Worm (Caenorhabditis elegans) whole organism, mixed stage, embryonic: ENCODE data around the gene ugt-65.

Experiments used
- M03D4.4 ChIP-seq: sonication (generic microtip); optimal IDR thresholded peaks from 2 replicates; lab custom pipeline; 2017; ENCODE audit warnings: mild to moderate bottlenecking, missing genetic modification characterization, missing compliant biosample characterization
- blmp-1 ChIP-seq: fragments of 150-350 bp; optimal IDR thresholded peaks from 2 replicates; lab custom pipeline; 2014; ENCODE audit warnings: missing biosample characterization, missing genetic modification characterization
- ceh-39 ChIP-seq: fragments of 150-350 bp; optimal IDR thresholded peaks from 2 replicates; lab custom pipeline; 2014; ENCODE audit warnings: missing biosample characterization, missing genetic modification characterization
- ceh-43 ChIP-seq: fragments of 200-800 bp; sonication (Bioruptor generic); optimal IDR thresholded peaks from 2 replicates; lab custom pipeline; 2018; ENCODE audit warnings: mild to moderate bottlenecking, missing genetic modification characterization, moderate library complexity, missing compliant biosample characterization
- ceh-83 ChIP-seq: fragments of 200-800 bp; sonication (Bioruptor generic); optimal IDR thresholded peaks from 2 replicates; lab custom pipeline; 2018; ENCODE audit warnings: mild to moderate bottlenecking, missing genetic modification characterization, missing compliant biosample characterization
- ces-1 ChIP-seq: fragments of 150-350 bp; optimal IDR thresholded peaks from 2 replicates; lab custom pipeline; 2014; ENCODE audit warnings: missing biosample characterization, missing genetic modification reagents, missing genetic modification characterization
- cnd-1 ChIP-seq: fragments of 200-800 bp; sonication (Bioruptor generic); optimal IDR thresholded peaks from 2 replicates; lab custom pipeline; 2018; ENCODE audit warnings: mild to moderate bottlenecking, missing genetic modification characterization, missing compliant biosample characterization
- drap-1 ChIP-seq: fragments of 200-800 bp; sonication (Bioruptor generic); optimal IDR thresholded peaks from 3 replicates; lab custom pipeline; 2018; ENCODE audit warnings: mild to moderate bottlenecking, missing genetic modification characterization, missing compliant biosample characterization
- elt-1 ChIP-seq: sonication (generic microtip); optimal IDR thresholded peaks from 2 replicates; lab custom pipeline; 2017; ENCODE audit warnings: missing genetic modification characterization, mild to moderate bottlenecking, missing compliant biosample characterization, antibody characterized with exemption, moderate library complexity, borderline replicate concordance; ENCODE audit not compliant: insufficient read depth
- elt-3 ChIP-seq: fragments of 150-350 bp; optimal IDR thresholded peaks from 2 replicates; lab custom pipeline; 2014; ENCODE audit warnings: missing biosample characterization, missing genetic modification characterization
- flh-1 ChIP-seq: fragments of 200-800 bp; sonication (Bioruptor generic); optimal IDR thresholded peaks from 2 replicates; lab custom pipeline; 2018; ENCODE audit warnings: mild to moderate bottlenecking, missing genetic modification characterization, moderate library complexity, missing compliant biosample characterization
- ham-2 ChIP-seq: fragments of 200-800 bp; sonication (Bioruptor generic); optimal IDR thresholded peaks from 2 replicates; lab custom pipeline; 2018; ENCODE audit warnings: mild to moderate bottlenecking, missing genetic modification characterization, missing compliant biosample characterization
- hlh-1 ChIP-seq: fragments of 150-350 bp; optimal IDR thresholded peaks from 2 replicates; lab custom pipeline; 2014; ENCODE audit warnings: missing biosample characterization, missing genetic modification reagents, missing genetic modification characterization
- lin-13 ChIP-seq: fragments of 150-350 bp; optimal IDR thresholded peaks from 2 replicates; lab custom pipeline; 2014; ENCODE audit warnings: missing biosample characterization, missing genetic modification characterization
- lin-32 ChIP-seq: fragments of 200-800 bp; sonication (Bioruptor generic); optimal IDR thresholded peaks from 2 replicates; lab custom pipeline; 2018; ENCODE audit warnings: mild to moderate bottlenecking, missing genetic modification characterization, missing compliant biosample characterization
- lsy-2 ChIP-seq: fragments of 150-350 bp; optimal IDR thresholded peaks from 2 replicates; lab custom pipeline; 2014; ENCODE audit warnings: missing biosample characterization, missing genetic modification characterization
- mep-1 ChIP-seq: fragments of 150-350 bp; optimal IDR thresholded peaks from 2 replicates; lab custom pipeline; 2017; ENCODE audit warnings: missing biosample characterization, missing genetic modification reagents, missing genetic modification characterization, inconsistent platforms
- mls-2 ChIP-seq: sonication (generic microtip); optimal IDR thresholded peaks from 2 replicates; lab custom pipeline; 2016; ENCODE audit warnings: mild to moderate bottlenecking, missing genetic modification characterization, moderate library complexity, missing compliant biosample characterization
- nhr-12 ChIP-seq: fragments of 150-350 bp; optimal IDR thresholded peaks from 2 replicates; lab custom pipeline; 2014; ENCODE audit warnings: missing biosample characterization, missing genetic modification characterization
- nhr-2 ChIP-seq: fragments of 150-350 bp; optimal IDR thresholded peaks from 2 replicates; lab custom pipeline; 2014; ENCODE audit warnings: missing biosample characterization, missing genetic modification characterization
- nhr-237 ChIP-seq: fragments of 150-350 bp; optimal IDR thresholded peaks from 2 replicates; lab custom pipeline; 2014; ENCODE audit warnings: missing biosample characterization, missing genetic modification characterization
- nhr-28 ChIP-seq: fragments of 150-350 bp; optimal IDR thresholded peaks from 2 replicates; lab custom pipeline; 2014; ENCODE audit warnings: missing biosample characterization, missing genetic modification characterization
- nhr-76 ChIP-seq: sonication (generic microtip); optimal IDR thresholded peaks from 2 replicates; lab custom pipeline; 2017; ENCODE audit warnings: missing biosample characterization, missing genetic modification characterization
- pha-4 ChIP-seq: fragments of 150-350 bp; optimal IDR thresholded peaks from 2 replicates; lab custom pipeline; 2018; ENCODE audit warnings: missing biosample characterization, missing genetic modification reagents, missing genetic modification characterization
- sem-2 ChIP-seq: fragments of 200-800 bp; sonication (Bioruptor generic); optimal IDR thresholded peaks from 2 replicates; lab custom pipeline; 2018; ENCODE audit warnings: mild to moderate bottlenecking, missing genetic modification characterization, missing compliant biosample characterization
- snpc-4 ChIP-seq: fragments of 150-350 bp; optimal IDR thresholded peaks from 2 replicates; lab custom pipeline; 2014; ENCODE audit warnings: missing biosample characterization, missing genetic modification characterization
- sptf-1 ChIP-seq: sonication (generic microtip); optimal IDR thresholded peaks from 2 replicates; lab custom pipeline; 2017; ENCODE audit warnings: mild to moderate bottlenecking, missing genetic modification characterization, moderate library complexity, missing compliant biosample characterization
- tbx-8 ChIP-seq: fragments of 200-800 bp; sonication (Bioruptor generic); optimal IDR thresholded peaks from 2 replicates; lab custom pipeline; 2018; ENCODE audit warnings: mild to moderate bottlenecking, missing genetic modification characterization, moderate library complexity, missing compliant biosample characterization
- unc-120 ChIP-seq: sonication (generic microtip); optimal IDR thresholded peaks from 2 replicates; lab custom pipeline; 2017; ENCODE audit warnings: missing genetic modification characterization, missing compliant biosample characterization; ENCODE audit not compliant: poor library complexity, severe bottlenecking
- unc-39 ChIP-seq: fragments of 150-350 bp; optimal IDR thresholded peaks from 2 replicates; lab custom pipeline; 2014; ENCODE audit warnings: missing biosample characterization, missing genetic modification characterization
- unc-62 ChIP-seq: fragments of 150-350 bp; optimal IDR thresholded peaks from 2 replicates; lab custom pipeline; 2014; ENCODE audit warnings: missing biosample characterization, missing genetic modification reagents, missing genetic modification characterization
- zip-8 ChIP-seq: fragments of 150-350 bp; optimal IDR thresholded peaks from 2 replicates; lab custom pipeline; 2014; ENCODE audit warnings: missing biosample characterization, missing genetic modification characterization
- ztf-11 ChIP-seq: fragments of 150-350 bp; optimal IDR thresholded peaks from 2 replicates; lab custom pipeline; 2014; ENCODE audit warnings: missing biosample characterization, missing genetic modification characterization

ugt-65 gene

DNA sequence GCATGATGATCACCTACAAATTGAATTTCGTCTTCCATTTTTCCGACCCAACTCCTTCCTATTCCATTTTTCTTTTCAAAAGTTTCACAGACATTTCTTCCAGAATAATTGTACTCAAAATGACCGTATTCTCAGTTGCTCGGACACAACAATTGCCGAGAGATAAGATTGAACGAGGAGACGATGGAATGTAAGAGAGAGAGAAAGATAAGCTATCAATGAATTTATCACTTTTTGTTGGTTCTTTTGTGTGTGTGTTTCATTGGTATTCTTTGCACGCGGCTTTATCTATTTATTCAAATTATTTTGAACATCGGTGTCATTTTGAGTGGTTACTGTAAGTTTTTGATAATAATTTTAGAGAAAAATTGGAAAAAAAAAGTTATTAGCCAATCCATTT, at the start of gene ugt-65:
TSS of gene ugt-65 (plus strand) at position 229 of the 400 bp plus-strand sequence.
- TF ChIP-seq ztf-11 (tag; lab: Kevin White, UChicago) (no peak), ceh-39 (tag; lab: Kevin White, UChicago) (no peak), mls-2 (tag; lab: Kevin White, UChicago) (no peak), nhr-12 (tag; lab: Kevin White, UChicago) (no peak), elt-1 (tag; lab: Kevin White, UChicago) (no peak), hlh-1 (tag; lab: Kevin White, UChicago) (no peak), zip-8 (tag; lab: Kevin White, UChicago) (no peak), sptf-1 (tag; lab: Kevin White, UChicago) (no peak), blmp-1 (tag; lab: Kevin White, UChicago) (no peak), nhr-76 (no peak), M03D4.4 (tag; lab: Kevin White, UChicago) (no peak), unc-62 (no peak), ceh-43 (GFP tag; lab: Kevin White, UChicago) (no peak), snpc-4 (tag; lab: Kevin White, UChicago) (no peak), cnd-1 (tag; lab: Kevin White, UChicago) (no peak)

DNA sequence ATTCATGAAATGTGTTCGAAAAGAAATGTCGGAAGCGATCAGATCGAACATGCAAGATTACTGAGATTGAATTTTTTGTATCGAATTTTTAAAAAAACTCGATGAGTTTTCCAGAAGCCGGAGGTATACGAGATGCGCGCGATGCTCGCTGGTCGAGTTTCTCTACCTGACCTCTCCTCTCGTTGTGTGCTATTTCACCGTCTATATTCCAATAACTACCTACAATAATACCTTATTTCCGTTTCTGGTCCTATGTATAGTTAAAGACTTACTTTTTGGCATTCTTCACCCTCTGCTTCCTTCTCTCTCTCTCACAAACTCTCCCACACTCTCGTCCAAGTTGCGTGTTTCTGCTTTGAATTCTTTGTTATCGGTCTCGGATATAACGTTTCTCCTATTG, 49.1 kb upstream of the ugt-65 start:
- no peak for TF ChIP-seq mep-1 (tag; lab: Kevin White, UChicago)
- TF ChIP-seq, all 35 proteins: peak for 0

DNA sequence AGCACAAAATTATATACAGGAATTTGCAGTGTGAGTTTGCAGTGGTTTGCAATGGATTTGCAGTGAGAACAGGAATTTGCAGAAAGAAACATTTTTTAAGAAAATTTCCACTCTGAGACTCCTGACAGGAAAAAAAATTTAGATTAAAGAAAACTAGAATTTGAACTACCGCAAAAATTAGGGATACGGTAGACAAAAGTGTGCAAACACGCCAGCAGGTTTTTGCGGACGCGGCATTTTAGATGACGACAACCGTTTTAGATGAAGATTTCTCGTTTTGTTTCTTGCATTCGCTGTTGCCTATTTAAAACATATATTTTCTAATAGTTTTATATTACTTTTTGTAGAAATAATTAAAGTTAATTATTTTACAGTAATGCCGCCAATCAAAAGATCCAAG, 48.6 kb upstream of the ugt-65 start, which contains the start of gene wdr-46:
TSS of gene wdr-46 (plus strand) at position 375 of the 400 bp plus-strand sequence.
- TF ChIP-seq snpc-4 (tag; lab: Kevin White, UChicago) (no peak), ces-1 (GFP tag; lab: Kevin White, UChicago) (peak; percentile 86), sptf-1 (tag; lab: Kevin White, UChicago) (peak; percentile 53), lin-13 (tag; lab: Kevin White, UChicago) (peak; percentile 40), nhr-2 (peak; percentile 19), M03D4.4 (tag; lab: Kevin White, UChicago) (peak; percentile 10), zip-8 (tag; lab: Kevin White, UChicago) (no peak), elt-3 (tag; lab: Kevin White, UChicago) (no peak), lin-32 (GFP tag; lab: Kevin White, UChicago) (no peak), tbx-8 (no peak), nhr-28 (tag; lab: Kevin White, UChicago) (no peak), cnd-1 (tag; lab: Kevin White, UChicago) (peak; percentile 25), ceh-43 (GFP tag; lab: Kevin White, UChicago) (peak; percentile 31), sem-2 (no peak), unc-120 (tag; lab: Kevin White, UChicago) (no peak), hlh-1 (tag; lab: Kevin White, UChicago) (no peak), unc-62 (peak; percentile 29), lsy-2 (peak; percentile 99), mep-1 (tag; lab: Kevin White, UChicago) (peak; percentile 82), pha-4 (peak; percentile 36), nhr-237 (tag; lab: Kevin White, UChicago) (peak; percentile 58), ceh-83 (GFP tag; lab: Kevin White, UChicago) (peak; percentile 42), ham-2 (GFP tag; lab: Kevin White, UChicago) (no peak), ceh-39 (tag; lab: Kevin White, UChicago) (peak; percentile 8)
- TF ChIP-seq, all 35 proteins: peak for 14

DNA sequence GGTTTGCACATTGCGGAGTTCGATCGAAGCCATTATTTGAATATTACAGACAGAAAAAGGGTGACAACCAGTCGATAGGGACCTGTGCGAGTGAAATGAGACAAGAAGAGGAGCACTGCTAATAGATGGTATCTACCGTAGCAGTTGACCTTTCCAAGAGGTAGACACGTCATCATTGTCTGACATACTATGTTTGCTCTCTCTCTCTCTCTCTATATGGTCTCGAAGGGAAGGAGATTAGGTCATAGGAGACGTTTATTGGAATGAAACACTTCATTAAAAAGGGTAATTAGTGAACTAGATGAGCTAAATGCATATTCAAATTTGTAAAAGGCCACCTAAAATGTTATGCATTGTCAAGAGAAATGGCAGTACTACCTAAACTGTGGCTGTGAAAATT, 44.5 kb upstream of the ugt-65 start, which contains the start of gene atz-1:
TSS of gene atz-1 (minus strand) at position 101 of the 400 bp plus-strand sequence.
- TF ChIP-seq nhr-2 (peak; percentile 80), nhr-12 (tag; lab: Kevin White, UChicago) (no peak), ceh-39 (tag; lab: Kevin White, UChicago) (peak; percentile 36), unc-39 (no peak)
- TF ChIP-seq, all 35 proteins: peak for 2

DNA sequence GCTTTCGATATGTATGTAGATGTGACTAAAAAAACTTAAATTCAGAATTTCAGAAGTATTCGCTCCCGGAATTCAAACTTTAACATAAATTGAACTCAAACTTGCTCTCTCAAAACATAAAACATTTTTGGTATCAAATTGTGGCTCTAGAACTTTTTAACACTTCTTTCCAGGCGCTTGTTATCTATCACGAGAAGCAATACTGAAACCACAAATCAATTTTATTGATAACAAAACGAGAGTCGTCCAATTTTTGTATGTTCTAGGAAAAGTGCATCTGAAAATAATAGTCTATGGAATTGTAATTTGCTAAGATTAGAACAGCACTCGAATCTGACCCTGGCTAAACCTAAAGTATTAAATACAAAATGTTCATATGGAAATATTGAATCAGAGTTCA, 41.6 kb upstream of the ugt-65 start:
- no peak for TF ChIP-seq ceh-43 (GFP tag; lab: Kevin White, UChicago)
- no peak for TF ChIP-seq lin-13 (tag; lab: Kevin White, UChicago)
- no peak for TF ChIP-seq sem-2
- no peak for TF ChIP-seq pha-4
- TF ChIP-seq lsy-2, result no peak
- TF ChIP-seq elt-3 (tag; lab: Kevin White, UChicago), result no peak
- no peak for TF ChIP-seq unc-120 (tag; lab: Kevin White, UChicago)
- TF ChIP-seq ces-1 (GFP tag; lab: Kevin White, UChicago), result no peak
- no peak for TF ChIP-seq blmp-1 (tag; lab: Kevin White, UChicago)
- no peak for TF ChIP-seq nhr-2
- TF ChIP-seq ztf-11 (tag; lab: Kevin White, UChicago), result no peak
- TF ChIP-seq lin-32 (GFP tag; lab: Kevin White, UChicago), result no peak
- no peak for TF ChIP-seq ceh-83 (GFP tag; lab: Kevin White, UChicago)
- TF ChIP-seq ceh-39 (tag; lab: Kevin White, UChicago), result no peak
- no peak for TF ChIP-seq drap-1 (GFP tag; lab: Kevin White, UChicago)
- no peak for TF ChIP-seq unc-39
- TF ChIP-seq cnd-1 (tag; lab: Kevin White, UChicago), result no peak
- no peak for TF ChIP-seq flh-1 (GFP tag; lab: Kevin White, UChicago)
- TF ChIP-seq nhr-237 (tag; lab: Kevin White, UChicago), result no peak
